Worm (Caenorhabditis elegans) whole organism, midembryonic: Measurements from ENCODE around the gene ttr-11.

Experiments used
- T22C8.4 ChIP-seq: fragments of 200-800 bp; sonication (Bioruptor generic); IDR thresholded peaks from 2 replicates; pipeline ENCODE4 v1.3.6; 2022; ENCODE audit warnings: missing genetic modification characterization, missing compliant biosample characterization
- flt-1 ChIP-seq: fragments of 200-800 bp; sonication (Bioruptor generic); IDR thresholded peaks from 2 replicates; pipeline ENCODE4 v1.3.6; 2022; ENCODE audit warnings: missing genetic modification characterization, missing compliant biosample characterization
- med-1 ChIP-seq: sonication (generic microtip); optimal IDR thresholded peaks from 2 replicates; lab custom pipeline; 2017; ENCODE audit warnings: missing genetic modification characterization, mild to moderate bottlenecking, missing compliant biosample characterization, antibody characterized with exemption, missing genetic modification reagents; ENCODE audit not compliant: insufficient read depth
- ref-1 ChIP-seq: fragments of 200-800 bp; sonication (Bioruptor generic); conservative IDR thresholded peaks from 2 replicates; pipeline ENCODE4 v1.3.6; 2022; ENCODE audit warnings: missing genetic modification reagents, missing genetic modification characterization, missing compliant biosample characterization
- ztf-23 ChIP-seq: fragments of 200-800 bp; sonication (Bioruptor generic); IDR thresholded peaks from 2 replicates; pipeline ENCODE4 v1.3.6; 2022; ENCODE audit warnings: missing genetic modification reagents, missing genetic modification characterization, missing compliant biosample characterization
- ztf-29 ChIP-seq: fragments of 200-800 bp; sonication (Bioruptor generic); IDR thresholded peaks from 2 replicates; pipeline ENCODE4 v1.3.6; 2022; ENCODE audit warnings: missing genetic modification reagents, missing genetic modification characterization, missing compliant biosample characterization

ce11 chrV:20556260-20556659, 46.9 kb upstream of the ttr-11 start, which contains the start of gene Y38H6C.23:
- TF ChIP-seq med-1: no peak
- no peak for TF ChIP-seq ref-1 (GFP tag; lab: Robert Waterston, UW)
- TF ChIP-seq ztf-29 (GFP tag; lab: Robert Waterston, UW): no peak
- TF ChIP-seq T22C8.4 (GFP tag; lab: Robert Waterston, UW): no peak
- no peak for TF ChIP-seq flt-1 (GFP tag; lab: Robert Waterston, UW)
- no peak for TF ChIP-seq ztf-23 (GFP tag; lab: Robert Waterston, UW)
